Worm (Caenorhabditis elegans): ENCODE data around the gene kel-10.

DNA sequence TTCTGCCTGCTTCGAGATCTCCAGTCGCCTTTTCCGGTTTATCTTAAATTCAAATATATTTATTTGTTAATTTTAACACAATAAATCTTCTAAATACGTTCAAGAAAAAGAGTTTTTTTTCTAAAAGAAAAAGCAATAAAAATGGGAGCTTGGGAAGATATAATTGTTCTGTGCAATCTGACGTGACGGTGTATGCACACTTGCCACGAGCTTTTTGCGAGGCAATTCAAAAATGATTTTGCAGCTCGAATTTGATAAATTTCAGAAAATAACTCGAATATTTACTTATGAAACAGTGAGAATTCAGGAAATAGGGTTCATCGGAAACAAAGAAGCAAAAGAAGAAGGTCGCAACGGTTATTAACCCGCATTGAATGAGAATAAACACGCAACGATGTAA is 8.2 kb downstream of the kel-10 start:
- TF ChIP-seq mdl-1 (tag; optimal IDR thresholded peaks at IDR 0.05) (peak in 1 of 2 experiments; percentile 30), ama-1 (optimal IDR thresholded peaks at IDR 0.05) (no peak), tbx-2 (tag; optimal IDR thresholded peaks at IDR 0.05) (peak; percentile 1), elt-2 (tag; optimal IDR thresholded peaks at IDR 0.05) (no peak), F16B12.6 (tag; optimal IDR thresholded peaks at IDR 0.05) (peak; percentile 79), unc-130 (tag; optimal IDR thresholded peaks at IDR 0.05) (no peak), ceh-90 (tag; optimal IDR thresholded peaks at IDR 0.05) (no peak), zip-4 (GFP tag; optimal IDR thresholded peaks at IDR 0.05) (no peak), mep-1 (tag; optimal IDR thresholded peaks at IDR 0.05) (no peak)
